Worm (Caenorhabditis elegans) whole organism, L4 larva: ENCODE data around the gene F07B10.7.

ENCODE experiments used
- ZK337.2 ChIP-seq: fragments of 200-800 bp; sonication (Bioruptor generic); IDR thresholded peaks from 2 replicates; pipeline ENCODE4 v1.3.6; 2022; ENCODE audit warnings: missing genetic modification reagents, missing genetic modification characterization, missing compliant biosample characterization
- ama-1 ChIP-seq: fragments of 150-350 bp; optimal IDR thresholded peaks from 2 replicates; lab custom pipeline; 2014; ENCODE audit warnings: inconsistent platforms, mixed read lengths
- ceh-28 ChIP-seq: fragments of 150-350 bp; optimal IDR thresholded peaks from 2 replicates; lab custom pipeline; 2014; ENCODE audit warnings: missing biosample characterization, missing genetic modification reagents, missing genetic modification characterization
- ceh-32 ChIP-seq: sonication (generic microtip); optimal IDR thresholded peaks from 2 replicates; lab custom pipeline; 2016; ENCODE audit warnings: mild to moderate bottlenecking, missing genetic modification characterization, missing compliant biosample characterization; ENCODE audit not compliant: poor library complexity
- egl-27 ChIP-seq: sonication (generic microtip); optimal IDR thresholded peaks from 3 replicates; lab custom pipeline; 2017; ENCODE audit warnings: missing biosample characterization, missing genetic modification reagents, missing genetic modification characterization
- hlh-30 ChIP-seq: sonication (generic microtip); optimal IDR thresholded peaks from 2 replicates; lab custom pipeline; 2017; ENCODE audit warnings: antibody characterized with exemption, mild to moderate bottlenecking, missing genetic modification characterization, missing compliant biosample characterization; ENCODE audit not compliant: insufficient read depth
- lir-3 ChIP-seq: sonication (generic microtip); optimal IDR thresholded peaks from 2 replicates; lab custom pipeline; 2016; ENCODE audit warnings: mild to moderate bottlenecking, missing genetic modification characterization, missing compliant biosample characterization
- nhr-10 ChIP-seq: fragments of 150-350 bp; optimal IDR thresholded peaks from 2 replicates; lab custom pipeline; 2014; ENCODE audit warnings: missing biosample characterization, missing genetic modification characterization
- nhr-111 ChIP-seq: fragments of 200-800 bp; sonication (Bioruptor generic); optimal IDR thresholded peaks from 2 replicates; lab custom pipeline; 2018; ENCODE audit warnings: mild to moderate bottlenecking, missing genetic modification characterization, missing compliant biosample characterization
- nhr-48 ChIP-seq: sonication (generic microtip); optimal IDR thresholded peaks from 2 replicates; lab custom pipeline; 2016; ENCODE audit warnings: mild to moderate bottlenecking, missing genetic modification characterization, missing compliant biosample characterization
- php-3 ChIP-seq: fragments of 200-800 bp; sonication (Bioruptor generic); IDR thresholded peaks from 2 replicates; pipeline ENCODE4 v1.3.6; 2022; ENCODE audit warnings: missing genetic modification reagents, missing genetic modification characterization, missing compliant biosample characterization
- pqm-1 ChIP-seq: sonication (generic microtip); optimal IDR thresholded peaks from 2 replicates; lab custom pipeline; 2017; ENCODE audit warnings: missing biosample characterization, missing genetic modification characterization
- skn-1 ChIP-seq: fragments of 150-350 bp; optimal IDR thresholded peaks from 2 replicates; lab custom pipeline; 2014; ENCODE audit warnings: missing biosample characterization, missing genetic modification characterization
- zfp-2 ChIP-seq: sonication (generic microtip); optimal IDR thresholded peaks from 2 replicates; lab custom pipeline; 2016; ENCODE audit warnings: mild to moderate bottlenecking, missing genetic modification characterization, missing compliant biosample characterization

ce11 chrV:11260622-11261021 lies at the start of gene F07B10.7:
- TF ChIP-seq php-3 (GFP tag; lab: Robert Waterston, UW), result no peak
- no peak for TF ChIP-seq hlh-30
- TF ChIP-seq nhr-111 (GFP tag; lab: Kevin White, UChicago), result no peak
- TF ChIP-seq lir-3 (tag; lab: Kevin White, UChicago), result no peak
- TF ChIP-seq skn-1 (tag; lab: Kevin White, UChicago), result no peak
- no peak for TF ChIP-seq nhr-48
- no peak for TF ChIP-seq nhr-10
- TF ChIP-seq ama-1 (lab: Kevin White, UChicago), result no peak
- TF ChIP-seq ceh-28 (tag; lab: Kevin White, UChicago), result no peak
- TF ChIP-seq pqm-1, result no peak
- TF ChIP-seq zfp-2 (tag; lab: Kevin White, UChicago), result no peak
- TF ChIP-seq ceh-32 (tag; lab: Kevin White, UChicago), result no peak
- no peak for TF ChIP-seq ZK337.2
- no peak for TF ChIP-seq egl-27 (tag; lab: Kevin White, UChicago)
